Fruit fly (Drosophila melanogaster) Kc167 (cell line): ENCODE data around the gene CG14062.

Source experiments
- h ChIP-seq: fragments of >200 bp; optimal IDR thresholded peaks from 3 replicates; lab custom pipeline; 2018; ENCODE audit warnings: missing external identifiers
- insv ChIP-seq: fragments of >200 bp; optimal IDR thresholded peaks from 3 replicates; lab custom pipeline; 2018; ENCODE audit warnings: missing external identifiers
- psq ChIP-seq: fragments of >200 bp; optimal IDR thresholded peaks from 2 replicates; lab custom pipeline; 2017; ENCODE audit warnings: missing external identifiers

DNA sequence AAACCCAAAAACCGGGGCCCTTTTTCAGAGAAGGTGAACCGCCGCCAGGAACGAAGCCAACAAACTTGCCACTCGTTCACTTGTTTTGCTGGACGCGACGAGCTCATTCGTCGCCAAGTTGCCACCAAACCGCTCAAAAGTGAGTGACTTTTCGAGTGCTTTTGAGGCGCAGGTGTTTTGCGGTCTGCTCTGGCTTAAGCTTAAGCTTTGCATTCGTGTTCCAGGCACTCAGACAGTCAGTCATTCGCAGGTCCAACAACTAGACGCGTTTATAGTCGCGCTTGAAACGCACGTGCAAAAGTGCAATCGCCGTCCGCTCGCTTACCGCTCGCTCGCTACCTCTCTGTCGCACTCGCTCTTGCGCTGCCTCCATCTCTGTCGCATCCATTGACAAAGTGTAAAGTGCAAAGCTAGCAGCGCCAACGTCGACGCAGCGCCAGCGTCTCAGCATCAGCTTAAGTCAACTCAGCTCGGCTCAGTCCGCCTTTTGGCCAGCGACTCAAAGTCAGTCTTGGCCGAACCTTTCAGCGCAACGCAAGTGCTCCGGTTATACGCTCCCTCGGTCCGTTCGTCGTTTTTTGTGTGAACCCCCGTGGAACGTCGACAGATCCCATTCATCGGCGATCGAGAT is 39.3 kb upstream of the CG14062 start:
- TF ChIP-seq insv (lab: Kevin White, UChicago) (no peak), psq (no peak), h (lab: Kevin White, UChicago) (no peak)
